Worm (Caenorhabditis elegans) whole organism, L1 larva: Measurements from ENCODE around the gene F07G11.2.

ENCODE experiments used
- alr-1 ChIP-seq: fragments of 200-800 bp; sonication (Bioruptor generic); optimal IDR thresholded peaks from 2 replicates; lab custom pipeline; 2018; ENCODE audit warnings: borderline replicate concordance, mild to moderate bottlenecking, missing genetic modification characterization, missing compliant biosample characterization
- ama-1 ChIP-seq: fragments of 150-350 bp; optimal IDR thresholded peaks from 2 replicates; lab custom pipeline; 2014
- ceh-82 ChIP-seq, 3 experiments: fragments of 150-350 bp in 1 of 3; sonication (generic microtip) in 2 of 3; optimal IDR thresholded peaks; 2 replicates each; lab custom pipeline; 2014 to 2017; ENCODE audit warnings: missing biosample characterization in 3 of 3, missing genetic modification characterization in 3 of 3
- ces-1 ChIP-seq: fragments of 150-350 bp; optimal IDR thresholded peaks from 2 replicates; lab custom pipeline; 2014; ENCODE audit warnings: missing biosample characterization, missing genetic modification reagents, missing genetic modification characterization
- egl-27 ChIP-seq, 2 experiments: fragments of 150-350 bp in 1 of 2; sonication (generic microtip); optimal IDR thresholded peaks; 3 replicates each; lab custom pipeline; 2017 to 2018; ENCODE audit warnings: missing biosample characterization in 2 of 2, missing genetic modification characterization in 2 of 2, missing genetic modification reagents in 2 of 2
- elt-3 ChIP-seq, 6 experiments: fragments of 150-350 bp in 1 of 6; sonication (generic microtip); optimal IDR thresholded peaks; 2 replicates each; lab custom pipeline; 2017 to 2018; ENCODE audit warnings: missing biosample characterization in 6 of 6, missing genetic modification characterization in 6 of 6, inconsistent platforms in 1 of 6
- fkh-4 ChIP-seq: sonication (generic microtip); optimal IDR thresholded peaks from 2 replicates; lab custom pipeline; 2016; ENCODE audit warnings: missing compliant biosample characterization, missing genetic modification characterization, borderline replicate concordance
- fos-1 ChIP-seq: fragments of 150-350 bp; optimal IDR thresholded peaks from 2 replicates; lab custom pipeline; 2014; ENCODE audit warnings: missing biosample characterization, missing genetic modification characterization
- hlh-17 ChIP-seq: fragments of 200-800 bp; sonication (Bioruptor generic); optimal IDR thresholded peaks from 2 replicates; lab custom pipeline; 2018; ENCODE audit warnings: missing genetic modification characterization, mild to moderate bottlenecking, missing compliant biosample characterization, moderate library complexity, borderline replicate concordance
- irx-1 ChIP-seq: sonication (generic microtip); optimal IDR thresholded peaks from 2 replicates; lab custom pipeline; 2016; ENCODE audit warnings: missing genetic modification characterization, missing compliant biosample characterization
- lin-14 ChIP-seq: fragments of 200-800 bp; sonication (Bioruptor generic); optimal IDR thresholded peaks from 2 replicates; lab custom pipeline; 2018; ENCODE audit warnings: mild to moderate bottlenecking, missing genetic modification characterization, moderate library complexity, missing compliant biosample characterization
- lin-15B ChIP-seq: fragments of 150-350 bp; sonication (generic microtip); optimal IDR thresholded peaks from 3 replicates; lab custom pipeline; 2014; ENCODE audit warnings: missing biosample characterization, missing genetic modification characterization
- lin-35 ChIP-seq, 2 experiments: fragments of 150-350 bp; optimal IDR thresholded peaks; 2 replicates each; lab custom pipeline; 2014; ENCODE audit warnings: missing biosample characterization in 2 of 2, missing genetic modification characterization in 2 of 2, missing genetic modification reagents in 2 of 2
- mdl-1 ChIP-seq, 2 experiments: fragments of 150-350 bp; optimal IDR thresholded peaks; 2 replicates each; lab custom pipeline; 2014 to 2017; ENCODE audit warnings: missing biosample characterization in 2 of 2, missing genetic modification characterization in 2 of 2, inconsistent platforms in 1 of 2
- nhr-12 ChIP-seq: sonication (generic microtip); optimal IDR thresholded peaks from 2 replicates; lab custom pipeline; 2017; ENCODE audit warnings: missing biosample characterization, missing genetic modification characterization
- nhr-76 ChIP-seq: sonication (generic microtip); optimal IDR thresholded peaks from 2 replicates; lab custom pipeline; 2017; ENCODE audit warnings: missing biosample characterization, missing genetic modification characterization
- nhr-77 ChIP-seq: fragments of 150-350 bp; optimal IDR thresholded peaks from 2 replicates; lab custom pipeline; 2014; ENCODE audit warnings: missing biosample characterization, missing genetic modification characterization
- nhr-84 ChIP-seq: sonication (generic microtip); optimal IDR thresholded peaks from 2 replicates; lab custom pipeline; 2017; ENCODE audit warnings: missing biosample characterization, missing genetic modification characterization
- unc-30 ChIP-seq: sonication (generic microtip); optimal IDR thresholded peaks from 2 replicates; lab custom pipeline; 2017; ENCODE audit warnings: missing biosample characterization, missing genetic modification characterization
- unc-62 ChIP-seq: fragments of 150-350 bp; optimal IDR thresholded peaks from 2 replicates; lab custom pipeline; 2014; ENCODE audit warnings: missing biosample characterization, missing genetic modification reagents, missing genetic modification characterization
- zip-4 ChIP-seq: fragments of 200-800 bp; sonication (Bioruptor generic); optimal IDR thresholded peaks from 2 replicates; lab custom pipeline; 2018; ENCODE audit warnings: mild to moderate bottlenecking, missing genetic modification characterization, moderate library complexity, missing compliant biosample characterization

Gene F07G11.2

DNA sequence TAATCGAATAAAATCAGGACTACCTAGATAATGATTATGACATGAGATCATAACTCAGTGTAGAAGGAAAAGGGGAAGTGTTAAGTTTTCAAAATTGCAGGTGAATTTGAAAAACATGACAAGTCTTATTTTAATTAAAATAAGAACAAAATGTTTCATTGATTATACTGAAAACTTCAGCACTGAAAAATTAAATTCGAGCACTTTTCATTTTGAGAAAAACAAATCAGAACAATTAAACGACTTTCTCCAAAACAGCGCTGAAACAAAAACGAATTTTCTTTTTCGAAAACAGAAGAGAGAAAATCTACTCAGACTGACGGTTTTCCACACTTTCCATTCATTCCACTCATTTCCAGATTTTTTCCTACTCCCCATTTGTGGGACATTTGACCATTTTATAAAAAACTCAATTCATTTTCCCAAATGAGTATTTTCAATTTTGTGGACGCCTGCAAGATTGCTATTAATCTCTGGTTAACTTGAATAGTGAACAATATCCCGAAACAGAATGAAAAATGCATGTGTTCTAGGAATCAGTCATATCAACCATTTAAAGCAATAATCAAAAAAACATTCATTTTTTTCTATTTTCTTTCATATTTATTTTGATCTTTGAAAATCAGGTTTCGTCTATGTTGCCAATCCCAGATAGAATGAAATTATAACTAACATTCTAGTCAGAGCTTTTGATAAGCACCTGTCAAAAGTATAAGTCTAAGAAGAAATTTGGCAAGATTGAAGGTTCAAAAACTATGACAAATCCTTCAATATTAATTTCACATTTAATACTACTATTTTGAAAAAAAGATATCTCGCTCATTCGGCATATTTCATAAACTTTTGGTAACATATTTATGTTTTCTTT lies 47.8 kb downstream of the F07G11.2 start, which contains the start of the genes srh-231 and srh-275:
TSS of gene srh-231 (minus strand) at position 51 of the 868 bp plus-strand sequence.
TSS of gene srh-275 (plus strand) at position 818 of the 868 bp plus-strand sequence.
- no peak for TF ChIP-seq nhr-76 (tag; lab: Kevin White, UChicago)
- no peak for TF ChIP-seq fos-1 (tag; lab: Kevin White, UChicago)
- TF ChIP-seq mdl-1 (tag; optimal IDR thresholded peaks at IDR 0.05; lab: Kevin White, UChicago), result no peak
- no peak for TF ChIP-seq zip-4 (GFP tag; lab: Kevin White, UChicago)
- no peak for TF ChIP-seq lin-14 (GFP tag; lab: Kevin White, UChicago)
- no peak for TF ChIP-seq alr-1 (tag; lab: Kevin White, UChicago)
- TF ChIP-seq nhr-12 (tag; lab: Kevin White, UChicago), result no peak
- TF ChIP-seq ama-1, result no peak
- no peak for TF ChIP-seq irx-1 (tag; lab: Kevin White, UChicago)
- no peak for TF ChIP-seq nhr-84 (tag; lab: Kevin White, UChicago)
- no peak for TF ChIP-seq ces-1
- no peak for TF ChIP-seq unc-62 (GFP tag; lab: Kevin White, UChicago)
- TF ChIP-seq elt-3 (tag; optimal IDR thresholded peaks at IDR 0.05; lab: Kevin White, UChicago), result no peak
- no peak for TF ChIP-seq nhr-77 (tag; lab: Kevin White, UChicago)
- no peak for TF ChIP-seq lin-35 (GFP tag; optimal IDR thresholded peaks at IDR 0.05; lab: Kevin White, UChicago)
- TF ChIP-seq, all 84 proteins: peak for 0

DNA sequence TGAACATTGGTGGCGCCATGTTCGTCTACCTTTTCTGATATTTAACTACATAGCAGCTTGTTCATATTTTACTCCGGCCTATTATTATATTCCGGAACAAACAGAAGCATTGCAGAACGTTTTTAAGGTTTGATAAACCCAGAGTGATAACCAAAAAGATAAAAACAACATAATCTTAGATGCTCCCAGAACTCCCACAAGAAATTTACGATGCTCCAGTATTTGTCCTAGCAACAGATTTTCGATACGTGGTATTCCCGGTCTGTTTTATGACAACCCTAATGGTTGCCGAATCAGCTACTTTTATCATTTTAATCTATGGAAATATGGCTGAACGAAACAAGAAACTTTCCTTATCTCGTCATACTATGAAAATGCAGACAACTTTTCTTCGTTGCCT lies 49.0 kb downstream of the F07G11.2 start:
- TF ChIP-seq egl-27 (tag; optimal IDR thresholded peaks at IDR 0.05; lab: Kevin White, UChicago) (no peak), fkh-4 (tag; lab: Kevin White, UChicago) (no peak), ceh-82 (tag; optimal IDR thresholded peaks at IDR 0.05; lab: Kevin White, UChicago) (no peak), hlh-17 (GFP tag; lab: Kevin White, UChicago) (no peak), unc-30 (tag; lab: Kevin White, UChicago) (no peak), lin-15B (tag; lab: Kevin White, UChicago) (no peak)
